Worm (Caenorhabditis elegans): ENCODE results near the gene str-69.
"Not testable (repeated sequence)": the region's sequence is repeated elsewhere in the genome, so short reads cannot be mapped to it uniquely, and the experiment has no call there.

Gene str-69

ce11 chrV:3064418-3064817 lies 41.3 kb downstream of the str-69 start, which contains the start of gene srt-16:
Gene srt-16, minus strand, starts transcription at chrV:3064518.
- TF ChIP-seq unc-62 (GFP tag; optimal IDR thresholded peaks at IDR 0.05), result not testable (repeated sequence)

ce11 chrV:3062078-3062477 lies 43.6 kb downstream of the str-69 start, which contains the start of gene srt-15:
Gene srt-15, minus strand, starts transcription at chrV:3062178.
- no peak for TF ChIP-seq unc-62 (GFP tag; optimal IDR thresholded peaks at IDR 0.05)

- TF ChIP-seq unc-62 (GFP tag; optimal IDR thresholded peaks at IDR 0.05), result no peak
These were observed 46.7 kb downstream of the str-69 start, which contains the start of gene str-244 for ce11 chrV:3058996-3059395. Gene str-244, minus strand, starts transcription at chrV:3059096.
